Fruit fly (Drosophila melanogaster) whole organism, embryonic: ENCODE results near the gene Gr2a.

ENCODE experiments used
- Aef1 ChIP-seq: fragments of 200-800 bp; sonication (Bioruptor generic); IDR thresholded peaks from 3 replicates; pipeline ENCODE4 v1.3.6; 2022; ENCODE audit warnings: missing biosample characterization, missing genetic modification characterization
- C15 ChIP-seq: fragments of 200-800 bp; sonication (Bioruptor generic); IDR thresholded peaks from 3 replicates; pipeline ENCODE4 v1.3.6; 2022; ENCODE audit warnings: missing biosample characterization, missing genetic modification characterization
- CG10147 ChIP-seq: fragments of 200-800 bp; sonication (Bioruptor generic); optimal IDR thresholded peaks from 2 replicates; lab custom pipeline; 2019; ENCODE audit warnings: missing biosample characterization, mild to moderate bottlenecking, missing genetic modification characterization, moderate library complexity
- CG10321 ChIP-seq: fragments of 200-800 bp; sonication (Bioruptor generic); IDR thresholded peaks from 2 replicates; pipeline ENCODE4 v1.3.6; 2022; ENCODE audit warnings: missing biosample characterization, missing genetic modification characterization
- CG10543 ChIP-seq: fragments of 200-800 bp; sonication (Bioruptor generic); optimal IDR thresholded peaks from 3 replicates; lab custom pipeline; 2017; ENCODE audit warnings: missing biosample characterization, mild to moderate bottlenecking, missing genetic modification characterization, moderate library complexity
- CG13287 ChIP-seq: fragments of 200-800 bp; sonication (Bioruptor generic); IDR thresholded peaks from 2 replicates; pipeline ENCODE4 v1.3.6; 2022; ENCODE audit warnings: missing biosample characterization, missing genetic modification characterization; ENCODE audit not compliant: partially characterized antibody
- CG15479 ChIP-seq: fragments of 200-800 bp; sonication (Bioruptor generic); optimal IDR thresholded peaks from 3 replicates; lab custom pipeline; 2019; ENCODE audit warnings: missing biosample characterization, mild to moderate bottlenecking, missing genetic modification characterization, moderate library complexity
- CG1603 ChIP-seq: fragments of 200-800 bp; sonication (Bioruptor generic); optimal IDR thresholded peaks from 2 replicates; lab custom pipeline; 2019; ENCODE audit warnings: missing biosample characterization, mild to moderate bottlenecking, missing genetic modification characterization, moderate library complexity
- CG17612 ChIP-seq: fragments of 200-800 bp; sonication (Bioruptor generic); IDR thresholded peaks from 2 replicates; pipeline ENCODE4 v1.3.6; 2022; ENCODE audit warnings: missing biosample characterization, missing genetic modification characterization
- CG32532 ChIP-seq: fragments of 200-800 bp; sonication (Bioruptor generic); IDR thresholded peaks from 2 replicates; pipeline ENCODE4 v1.3.6; 2022; ENCODE audit warnings: missing biosample characterization, missing genetic modification characterization
- CG32767 ChIP-seq: fragments of 200-800 bp; sonication (Bioruptor generic); IDR thresholded peaks from 2 replicates; pipeline ENCODE4 v1.3.6; 2022; ENCODE audit warnings: missing biosample characterization, missing genetic modification characterization
- CG34376 ChIP-seq: fragments of 200-800 bp; sonication (Bioruptor generic); optimal IDR thresholded peaks from 2 replicates; lab custom pipeline; 2018; ENCODE audit warnings: missing biosample characterization, mild to moderate bottlenecking, missing genetic modification characterization
- CG4282 ChIP-seq: fragments of 200-800 bp; sonication (Bioruptor generic); optimal IDR thresholded peaks from 2 replicates; lab custom pipeline; 2016; ENCODE audit warnings: missing biosample characterization, missing genetic modification characterization
- CG4617 ChIP-seq: fragments of 200-800 bp; sonication (Bioruptor generic); optimal IDR thresholded peaks from 3 replicates; lab custom pipeline; 2016; ENCODE audit warnings: missing biosample characterization, missing genetic modification characterization, borderline replicate concordance
- CG6272 ChIP-seq: fragments of 200-800 bp; sonication (Bioruptor generic); IDR thresholded peaks from 2 replicates; pipeline ENCODE4 v1.3.6; 2022; ENCODE audit warnings: missing biosample characterization, missing genetic modification characterization
- CG7271 ChIP-seq: fragments of 200-800 bp; sonication (Bioruptor generic); optimal IDR thresholded peaks from 2 replicates; lab custom pipeline; 2018; ENCODE audit warnings: missing biosample characterization, mild to moderate bottlenecking, missing genetic modification characterization, moderate library complexity
- CG8765 ChIP-seq: fragments of 200-800 bp; sonication (Bioruptor generic); IDR thresholded peaks from 2 replicates; pipeline ENCODE4 v1.3.6; 2022; ENCODE audit warnings: missing biosample characterization, missing genetic modification characterization
- Chrac-16 ChIP-seq: fragments of 200-800 bp; sonication (Bioruptor generic); optimal IDR thresholded peaks from 3 replicates; lab custom pipeline; 2016; ENCODE audit warnings: missing biosample characterization, missing genetic modification characterization
- Dfd ChIP-seq, 2 experiments: fragments of >200 bp; optimal IDR thresholded peaks; 2 replicates each; lab custom pipeline; 2017; ENCODE audit warnings: missing biosample characterization in 2 of 2, missing genetic modification characterization in 2 of 2
- Dll ChIP-seq: fragments of 200-800 bp; sonication (Bioruptor generic); IDR thresholded peaks from 4 replicates; pipeline ENCODE4 v1.3.6; 2022; ENCODE audit warnings: missing biosample characterization, missing genetic modification characterization; ENCODE audit not compliant: partially characterized antibody
- Dref ChIP-seq: fragments of 200-800 bp; sonication (Bioruptor generic); IDR thresholded peaks from 2 replicates; pipeline ENCODE4 v1.3.6; 2022; ENCODE audit warnings: missing biosample characterization, missing genetic modification characterization
- Ets97D ChIP-seq: fragments of 200-800 bp; sonication (Bioruptor generic); optimal IDR thresholded peaks from 3 replicates; lab custom pipeline; 2016; ENCODE audit warnings: missing biosample characterization, missing genetic modification characterization
- Fer2 ChIP-seq: fragments of 200-800 bp; sonication (Bioruptor generic); optimal IDR thresholded peaks from 2 replicates; lab custom pipeline; 2018; ENCODE audit warnings: missing biosample characterization, mild to moderate bottlenecking, missing genetic modification characterization, moderate library complexity
- Hand ChIP-seq: fragments of 200-800 bp; sonication (Bioruptor generic); optimal IDR thresholded peaks from 2 replicates; lab custom pipeline; 2017; ENCODE audit warnings: mild to moderate bottlenecking, missing biosample characterization, missing genetic modification reagents, missing genetic modification characterization
- HmgD ChIP-seq: fragments of 200-800 bp; sonication (Bioruptor generic); optimal IDR thresholded peaks from 3 replicates; lab custom pipeline; 2016; ENCODE audit warnings: missing biosample characterization, missing genetic modification characterization
- HmgZ ChIP-seq: fragments of 200-800 bp; sonication (Bioruptor generic); optimal IDR thresholded peaks from 2 replicates; lab custom pipeline; 2018; ENCODE audit warnings: missing biosample characterization, mild to moderate bottlenecking, missing genetic modification characterization
- Hsf ChIP-seq: fragments of 200-800 bp; sonication (Bioruptor generic); optimal IDR thresholded peaks from 3 replicates; lab custom pipeline; 2016; ENCODE audit warnings: missing biosample characterization, missing genetic modification characterization
- MBD-R2 ChIP-seq: fragments of 200-800 bp; sonication (Bioruptor generic); IDR thresholded peaks from 2 replicates; pipeline ENCODE4 v1.3.6; 2022; ENCODE audit warnings: missing biosample characterization, missing genetic modification characterization
- Sox100B ChIP-seq: fragments of 200-800 bp; sonication (Bioruptor generic); optimal IDR thresholded peaks from 3 replicates; lab custom pipeline; 2018; ENCODE audit warnings: missing biosample characterization, mild to moderate bottlenecking, missing genetic modification characterization
- bbx ChIP-seq: fragments of 200-800 bp; sonication (Bioruptor generic); IDR thresholded peaks from 2 replicates; pipeline ENCODE4 v1.3.6; 2022; ENCODE audit warnings: missing biosample characterization, missing genetic modification characterization; ENCODE audit not compliant: partially characterized antibody
- gce ChIP-seq: fragments of 200-800 bp; sonication (Bioruptor generic); IDR thresholded peaks from 3 replicates; pipeline ENCODE4 v1.3.6; 2022; ENCODE audit warnings: missing biosample characterization, missing genetic modification characterization
- lbe ChIP-seq: fragments of 200-800 bp; sonication (Bioruptor generic); optimal IDR thresholded peaks from 2 replicates; lab custom pipeline; 2016; ENCODE audit warnings: missing biosample characterization, mild to moderate bottlenecking, missing genetic modification characterization
- nom ChIP-seq: fragments of 200-800 bp; sonication (Bioruptor generic); optimal IDR thresholded peaks from 2 replicates; lab custom pipeline; 2017; ENCODE audit warnings: missing biosample characterization, missing genetic modification characterization, mild to moderate bottlenecking, moderate library complexity, missing genetic modification reagents
- pnt ChIP-seq: fragments of 200-800 bp; sonication (Bioruptor generic); optimal IDR thresholded peaks from 3 replicates; lab custom pipeline; 2016; ENCODE audit warnings: missing biosample characterization, missing genetic modification characterization
- sd ChIP-seq: fragments of 200-800 bp; sonication (Bioruptor generic); optimal IDR thresholded peaks from 3 replicates; lab custom pipeline; 2018; ENCODE audit warnings: missing biosample characterization, mild to moderate bottlenecking, missing genetic modification characterization, moderate library complexity
- sug ChIP-seq: fragments of 200-800 bp; optimal IDR thresholded peaks from 2 replicates; lab custom pipeline; 2019; ENCODE audit warnings: missing biosample characterization, mild to moderate bottlenecking, missing genetic modification characterization, moderate library complexity
- vfl ChIP-seq: fragments of 200-800 bp; sonication (Bioruptor generic); optimal IDR thresholded peaks from 2 replicates; lab custom pipeline; 2016; ENCODE audit warnings: missing biosample characterization, missing genetic modification characterization
- zfh1 ChIP-seq: fragments of 200-800 bp; sonication (Bioruptor generic); IDR thresholded peaks from 3 replicates; pipeline ENCODE4 v1.3.6; 2022; ENCODE audit warnings: missing biosample characterization, missing genetic modification characterization

Gene Gr2a

DNA sequence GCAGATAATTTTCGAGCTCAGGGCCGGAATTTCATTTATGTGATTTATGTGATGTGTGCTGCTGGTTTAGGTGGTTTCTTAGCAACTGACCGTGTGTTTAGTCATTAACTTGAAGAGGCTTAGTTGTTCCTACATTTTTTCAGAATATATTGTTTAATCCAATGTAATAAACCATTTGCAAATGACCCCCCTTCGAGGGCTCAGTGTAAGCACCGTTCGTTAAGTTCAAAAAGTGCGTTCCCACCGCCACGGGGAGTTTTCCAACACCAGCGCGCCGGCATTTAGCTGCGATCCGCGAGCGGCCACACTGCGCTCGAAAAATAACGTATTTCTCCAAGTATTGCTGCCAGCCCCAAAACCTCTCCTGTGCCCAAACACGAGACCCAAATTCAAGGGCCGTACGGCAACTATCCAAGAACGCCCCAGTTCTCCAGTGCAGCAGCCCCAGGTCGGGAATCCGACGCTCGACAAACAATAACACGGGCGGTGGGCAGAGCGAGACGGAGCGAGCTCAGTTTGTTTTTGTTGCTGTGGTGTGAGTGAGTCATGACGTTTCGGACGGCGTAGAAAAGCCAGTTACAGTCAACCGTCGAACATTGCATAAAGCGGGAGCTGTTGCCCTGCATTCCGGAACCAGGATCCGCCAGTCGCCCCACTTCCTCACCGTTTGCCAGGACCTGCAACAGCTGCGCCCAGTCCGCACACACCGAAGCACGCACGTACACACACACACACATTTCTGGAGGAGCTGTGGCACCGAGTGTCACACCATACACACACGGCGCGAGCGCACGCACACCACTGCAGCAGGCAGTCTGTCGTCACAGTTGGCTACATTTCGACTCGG lies 26.3 kb downstream of the Gr2a start, which contains the start of gene rush (continued):
- TF ChIP-seq Sox100B (GFP tag; lab: Kevin White, UChicago): no peak
- peak; percentile 24 for TF ChIP-seq Hsf
- no peak for TF ChIP-seq gce (GFP tag; lab: Robert Waterston, UW)
- peak; percentile 50 for TF ChIP-seq Dref
- TF ChIP-seq Aef1 (GFP tag; lab: Robert Waterston, UW): 0 out of 3 replicates have a peak, but pooled peaks have one; percentile 21
- TF ChIP-seq Dfd (GFP tag; optimal IDR thresholded peaks at IDR 0.05; lab: Kevin White, UChicago): no peak
- TF ChIP-seq vfl: no peak
- TF ChIP-seq CG17612 (GFP tag; lab: Robert Waterston, UW): no peak
- TF ChIP-seq CG13287 (GFP tag; lab: Robert Waterston, UW): peak; percentile 38; the same call in 1 of the 2 replicates
- TF ChIP-seq CG32767 (GFP tag; lab: Robert Waterston, UW): no peak
- TF ChIP-seq CG1603 (tag; lab: Kevin White, UChicago): peak; percentile 57
- no peak for TF ChIP-seq C15 (GFP tag; lab: Robert Waterston, UW)
- TF ChIP-seq CG6272 (GFP tag; lab: Robert Waterston, UW): no peak
- TF ChIP-seq CG10321: peak; percentile 24; the same call in 1 of the 2 replicates
- peak; percentile 24 for TF ChIP-seq pnt (GFP tag; lab: Kevin White, UChicago)
- TF ChIP-seq CG8765 (GFP tag; lab: Robert Waterston, UW): no peak
- no peak for TF ChIP-seq Hand (GFP tag; lab: Kevin White, UChicago)
- 0 out of 4 replicates have a peak, but pooled peaks have one; percentile 35 for TF ChIP-seq Dll
- TF ChIP-seq CG7271: no peak
- peak; percentile 60 for TF ChIP-seq CG32532 (GFP tag; lab: Robert Waterston, UW)
- TF ChIP-seq Ets97D (GFP tag; lab: Kevin White, UChicago): peak; percentile 48
- no peak for TF ChIP-seq bbx (GFP tag; lab: Robert Waterston, UW)
- no peak for TF ChIP-seq CG10147 (GFP tag; lab: Kevin White, UChicago)
- peak; percentile 69 for TF ChIP-seq MBD-R2

DNA sequence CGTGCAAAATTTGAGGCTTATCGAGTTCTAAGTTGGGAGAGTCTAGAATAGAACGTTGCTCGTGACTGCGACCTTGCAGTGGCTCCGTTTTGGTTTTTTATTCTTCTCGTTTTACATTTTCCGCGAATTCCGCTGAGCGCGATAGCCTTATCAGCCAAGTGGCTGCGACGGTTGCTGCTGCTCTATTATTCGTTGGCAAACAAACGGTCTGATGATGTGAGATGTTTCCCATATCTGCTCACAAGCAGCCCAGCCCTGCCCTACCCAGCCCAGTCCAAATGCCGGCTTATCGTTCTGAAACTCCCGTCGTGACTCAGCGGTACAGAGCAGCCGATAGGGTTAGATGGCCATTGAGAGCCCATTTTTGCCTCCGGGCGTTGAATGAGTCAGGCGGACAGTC lies 28.2 kb downstream of the Gr2a start:
- no peak for TF ChIP-seq zfh1 (GFP tag; lab: Robert Waterston, UW)
- peak; percentile 20 for TF ChIP-seq sug
- no peak for TF ChIP-seq CG4617 (GFP tag; lab: Kevin White, UChicago)
- TF ChIP-seq CG4282: no peak
- peak; percentile 4 for TF ChIP-seq nom (GFP tag; lab: Kevin White, UChicago)
- TF ChIP-seq CG10543 (GFP tag; lab: Kevin White, UChicago): peak; percentile 23
- TF ChIP-seq CG34376 (GFP tag; lab: Kevin White, UChicago): peak; percentile 45
- TF ChIP-seq Chrac-16 (GFP tag; lab: Kevin White, UChicago): no peak
- no peak for TF ChIP-seq sd
- no peak for TF ChIP-seq Fer2
- TF ChIP-seq HmgZ (tag; lab: Kevin White, UChicago): no peak
- TF ChIP-seq HmgD (GFP tag; lab: Kevin White, UChicago): no peak
- TF ChIP-seq lbe (GFP tag; lab: Kevin White, UChicago): no peak
- peak; percentile 87 for TF ChIP-seq CG15479 (GFP tag; lab: Kevin White, UChicago)
